Fruit fly (Drosophila melanogaster): ENCODE data around the gene CG7029.
A peak's percentile ranks its signal among the peaks of the same experiment; 100 is the strongest.

- no peak for TF ChIP-seq CG11617 (GFP tag; optimal IDR thresholded peaks at IDR 0.05)
- TF ChIP-seq Crg-1 (GFP tag; optimal IDR thresholded peaks at IDR 0.05): no peak
- no peak for TF ChIP-seq pad (GFP tag; optimal IDR thresholded peaks at IDR 0.05)
- TF ChIP-seq CG12768 (GFP tag; optimal IDR thresholded peaks at IDR 0.05): no peak
- TF ChIP-seq kay (GFP tag; ENCODE audit: borderline replicate concordance): peak; percentile 83
- no peak for TF ChIP-seq CG7101 (tag; optimal IDR thresholded peaks at IDR 0.05)
- no peak for TF ChIP-seq cnc (optimal IDR thresholded peaks at IDR 0.05)
- TF ChIP-seq CG33017 (tag; optimal IDR thresholded peaks at IDR 0.05): no peak
- TF ChIP-seq cic (GFP tag; optimal IDR thresholded peaks at IDR 0.05): no peak
- TF ChIP-seq CG5204 (GFP tag; optimal IDR thresholded peaks at IDR 0.05): no peak
- no peak for TF ChIP-seq CG14711 (tag; optimal IDR thresholded peaks at IDR 0.05)
- TF ChIP-seq Hr96 (GFP tag; optimal IDR thresholded peaks at IDR 0.05): no peak
- no peak for TF ChIP-seq bab1 (GFP tag; optimal IDR thresholded peaks at IDR 0.05)
These were observed 17.9 kb downstream of the CG7029 start, which contains the start of gene CG43091 for dm6 chr3R:22768633-22769032.
